Worm (Caenorhabditis elegans) whole organism, mixed stage, embryonic: Measurements from ENCODE around the gene F13A2.4.

Experiments
- lin-13 ChIP-seq: fragments of 150-350 bp; optimal IDR thresholded peaks from 2 replicates; lab custom pipeline; 2014; ENCODE audit warnings: missing biosample characterization, missing genetic modification characterization
- lsy-2 ChIP-seq: fragments of 150-350 bp; optimal IDR thresholded peaks from 2 replicates; lab custom pipeline; 2014; ENCODE audit warnings: missing biosample characterization, missing genetic modification characterization
- mab-5 ChIP-seq: fragments of 150-350 bp; optimal IDR thresholded peaks from 2 replicates; lab custom pipeline; 2014; ENCODE audit warnings: missing biosample characterization, missing genetic modification characterization
- nhr-76 ChIP-seq: sonication (generic microtip); optimal IDR thresholded peaks from 2 replicates; lab custom pipeline; 2017; ENCODE audit warnings: missing biosample characterization, missing genetic modification characterization
- sptf-1 ChIP-seq: sonication (generic microtip); optimal IDR thresholded peaks from 2 replicates; lab custom pipeline; 2017; ENCODE audit warnings: mild to moderate bottlenecking, missing genetic modification characterization, moderate library complexity, missing compliant biosample characterization
- unc-62 ChIP-seq: fragments of 150-350 bp; optimal IDR thresholded peaks from 2 replicates; lab custom pipeline; 2014; ENCODE audit warnings: missing biosample characterization, missing genetic modification reagents, missing genetic modification characterization
- ztf-11 ChIP-seq: fragments of 150-350 bp; optimal IDR thresholded peaks from 2 replicates; lab custom pipeline; 2014; ENCODE audit warnings: missing biosample characterization, missing genetic modification characterization

DNA sequence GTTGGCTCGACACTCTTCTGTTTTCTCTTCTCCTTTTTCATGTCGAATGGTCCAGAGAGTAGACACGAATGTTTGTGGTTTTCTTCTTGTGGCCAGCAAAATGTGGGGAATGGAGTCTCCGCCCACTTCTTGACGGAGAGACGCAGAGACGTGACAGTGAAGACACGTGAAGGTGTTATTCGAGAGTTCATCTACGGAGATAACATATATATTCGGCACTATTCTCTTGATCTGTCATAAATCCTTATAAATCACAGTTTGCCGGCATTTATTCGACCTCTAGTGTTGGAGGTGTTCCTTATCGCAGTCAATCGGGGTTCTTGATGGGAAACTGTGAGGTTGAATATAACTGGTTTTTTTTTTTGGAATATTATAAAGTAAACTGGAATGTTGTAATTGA lies 38.5 kb downstream of the F13A2.4 start, which contains the start of gene F32D1.3:
- TF ChIP-seq mab-5 (tag; lab: Kevin White, UChicago) (no peak), sptf-1 (tag; lab: Kevin White, UChicago) (no peak), lsy-2 (tag; lab: Kevin White, UChicago) (no peak), nhr-76 (tag; lab: Kevin White, UChicago) (no peak), ztf-11 (no peak), lin-13 (no peak), unc-62 (GFP tag; lab: Kevin White, UChicago) (peak; percentile 51)
